Fruit fly (Drosophila melanogaster) whole organism, wandering third instar larva: ENCODE measurements around the gene CG11307.

Experiments
- OdsH ChIP-seq: fragments of 200-800 bp; sonication (Bioruptor generic); optimal IDR thresholded peaks from 2 replicates; lab custom pipeline; 2016; ENCODE audit warnings: missing biosample characterization, mild to moderate bottlenecking, missing genetic modification characterization
- h ChIP-seq: fragments of 200-800 bp; sonication (Bioruptor generic); optimal IDR thresholded peaks from 3 replicates; lab custom pipeline; 2016; ENCODE audit warnings: missing biosample characterization, mild to moderate bottlenecking, missing genetic modification characterization

dm6 chr3L:21644176-21644575 lies 26.8 kb downstream of the CG11307 start:
- TF ChIP-seq h = no peak
- TF ChIP-seq OdsH (GFP tag; lab: Kevin White, UChicago) = no peak
